Worm (Caenorhabditis elegans) whole organism, L3 larva: ENCODE measurements around the gene nhr-56.

ENCODE experiments used
- R02D3.7 ChIP-seq: fragments of 150-350 bp; optimal IDR thresholded peaks from 2 replicates; lab custom pipeline; 2014; ENCODE audit warnings: missing biosample characterization, missing genetic modification characterization
- ZK546.5 ChIP-seq: sonication (generic microtip); optimal IDR thresholded peaks from 2 replicates; lab custom pipeline; 2017; ENCODE audit warnings: missing biosample characterization, missing genetic modification characterization
- aly-2 ChIP-seq: fragments of 150-350 bp; optimal IDR thresholded peaks from 2 replicates; lab custom pipeline; 2014; ENCODE audit warnings: missing biosample characterization, missing genetic modification characterization
- ama-1 ChIP-seq: fragments of 150-350 bp; optimal IDR thresholded peaks from 2 replicates; lab custom pipeline; 2018
- ceh-16 ChIP-seq: sonication (generic microtip); optimal IDR thresholded peaks from 2 replicates; lab custom pipeline; 2017; ENCODE audit warnings: missing biosample characterization, missing genetic modification characterization
- ceh-28 ChIP-seq: fragments of 150-350 bp; optimal IDR thresholded peaks from 2 replicates; lab custom pipeline; 2014; ENCODE audit warnings: missing biosample characterization, missing genetic modification reagents, missing genetic modification characterization
- daf-12 ChIP-seq: fragments of 150-350 bp; optimal IDR thresholded peaks from 2 replicates; lab custom pipeline; 2014; ENCODE audit warnings: missing biosample characterization, missing genetic modification reagents, missing genetic modification characterization
- egl-5 ChIP-seq: fragments of 150-350 bp; optimal IDR thresholded peaks from 2 replicates; lab custom pipeline; 2017; ENCODE audit warnings: missing biosample characterization, missing genetic modification reagents, missing genetic modification characterization, inconsistent platforms
- elt-1 ChIP-seq: fragments of 150-350 bp; optimal IDR thresholded peaks from 2 replicates; lab custom pipeline; 2014; ENCODE audit warnings: missing biosample characterization, missing genetic modification characterization
- elt-2 ChIP-seq: sonication (generic microtip); optimal IDR thresholded peaks from 2 replicates; lab custom pipeline; 2016; ENCODE audit warnings: missing genetic modification reagents, mild to moderate bottlenecking, missing genetic modification characterization, missing compliant biosample characterization
- elt-3 ChIP-seq, 3 experiments: fragments of 150-350 bp in 1 of 3; sonication (generic microtip) in 2 of 3; optimal IDR thresholded peaks; 2 replicates in 2 of 3; 4 replicates in 1 of 3; lab custom pipeline; 2014 to 2017; ENCODE audit warnings: missing biosample characterization in 3 of 3, missing genetic modification characterization in 3 of 3
- fkh-10 ChIP-seq: sonication (generic microtip); optimal IDR thresholded peaks from 2 replicates; lab custom pipeline; 2017; ENCODE audit warnings: missing biosample characterization, missing genetic modification reagents, missing genetic modification characterization
- fkh-2 ChIP-seq: fragments of 150-350 bp; optimal IDR thresholded peaks from 2 replicates; lab custom pipeline; 2014; ENCODE audit warnings: missing biosample characterization, missing genetic modification reagents, missing genetic modification characterization
- fos-1 ChIP-seq: fragments of 150-350 bp; optimal IDR thresholded peaks from 2 replicates; lab custom pipeline; 2014; ENCODE audit warnings: missing biosample characterization, missing genetic modification characterization
- hmg-11 ChIP-seq: sonication (generic microtip); optimal IDR thresholded peaks from 2 replicates; lab custom pipeline; 2016; ENCODE audit warnings: missing genetic modification characterization, missing compliant biosample characterization
- jun-1 ChIP-seq: fragments of 150-350 bp; optimal IDR thresholded peaks from 2 replicates; lab custom pipeline; 2014; ENCODE audit warnings: missing biosample characterization, missing genetic modification reagents, missing genetic modification characterization
- lin-15B ChIP-seq: fragments of 150-350 bp; optimal IDR thresholded peaks from 2 replicates; lab custom pipeline; 2014; ENCODE audit warnings: missing biosample characterization, missing genetic modification characterization
- lin-39 ChIP-seq: fragments of 150-350 bp; optimal IDR thresholded peaks from 2 replicates; lab custom pipeline; 2018; ENCODE audit warnings: missing biosample characterization, missing genetic modification reagents, missing genetic modification characterization
- lsy-12 ChIP-seq: sonication (generic microtip); optimal IDR thresholded peaks from 2 replicates; lab custom pipeline; 2016; ENCODE audit warnings: mild to moderate bottlenecking, missing genetic modification characterization, missing compliant biosample characterization
- nfya-1 ChIP-seq: sonication (generic microtip); optimal IDR thresholded peaks from 2 replicates; lab custom pipeline; 2017; ENCODE audit warnings: missing genetic modification characterization, mild to moderate bottlenecking, missing compliant biosample characterization, antibody characterized with exemption, moderate library complexity; ENCODE audit not compliant: insufficient read depth
- nhr-11 ChIP-seq: fragments of 150-350 bp; optimal IDR thresholded peaks from 2 replicates; lab custom pipeline; 2014; ENCODE audit warnings: missing biosample characterization, missing genetic modification characterization
- nhr-12 ChIP-seq: fragments of 150-350 bp; optimal IDR thresholded peaks from 2 replicates; lab custom pipeline; 2014; ENCODE audit warnings: missing biosample characterization, missing genetic modification characterization
- nhr-23 ChIP-seq: fragments of 150-350 bp; optimal IDR thresholded peaks from 2 replicates; lab custom pipeline; 2014; ENCODE audit warnings: missing biosample characterization, missing genetic modification reagents, missing genetic modification characterization
- nhr-25 ChIP-seq: sonication (generic microtip); optimal IDR thresholded peaks from 2 replicates; lab custom pipeline; 2017; ENCODE audit warnings: missing biosample characterization, missing genetic modification characterization
- nhr-28 ChIP-seq: fragments of 150-350 bp; optimal IDR thresholded peaks from 2 replicates; lab custom pipeline; 2014; ENCODE audit warnings: missing biosample characterization, missing genetic modification characterization
- nhr-43 ChIP-seq: sonication (generic microtip); optimal IDR thresholded peaks from 2 replicates; lab custom pipeline; 2016; ENCODE audit warnings: mild to moderate bottlenecking, missing genetic modification characterization, missing compliant biosample characterization; ENCODE audit not compliant: poor library complexity, severe bottlenecking
- nhr-67 ChIP-seq: fragments of 150-350 bp; optimal IDR thresholded peaks from 2 replicates; lab custom pipeline; 2014; ENCODE audit warnings: missing biosample characterization, missing genetic modification characterization
- pha-4 ChIP-seq: fragments of 150-350 bp; optimal IDR thresholded peaks from 2 replicates; lab custom pipeline; 2014; ENCODE audit warnings: missing biosample characterization, missing genetic modification reagents, missing genetic modification characterization
- pqm-1 ChIP-seq: fragments of 150-350 bp; optimal IDR thresholded peaks from 2 replicates; lab custom pipeline; 2017; ENCODE audit warnings: missing biosample characterization, missing genetic modification characterization, inconsistent platforms
- skn-1 ChIP-seq: fragments of 150-350 bp; optimal IDR thresholded peaks from 2 replicates; lab custom pipeline; 2014; ENCODE audit warnings: missing biosample characterization, missing genetic modification characterization
- snpc-4 ChIP-seq: fragments of 150-350 bp; optimal IDR thresholded peaks from 2 replicates; lab custom pipeline; 2014; ENCODE audit warnings: missing biosample characterization, missing genetic modification characterization
- tbx-2 ChIP-seq: sonication (generic microtip); optimal IDR thresholded peaks from 2 replicates; lab custom pipeline; 2016; ENCODE audit warnings: mild to moderate bottlenecking, missing genetic modification characterization, missing compliant biosample characterization
- unc-62 ChIP-seq: fragments of 150-350 bp; sonication (generic microtip); optimal IDR thresholded peaks from 4 replicates; lab custom pipeline; 2014; ENCODE audit warnings: missing biosample characterization, missing genetic modification reagents, missing genetic modification characterization
- zag-1 ChIP-seq: fragments of 150-350 bp; optimal IDR thresholded peaks from 2 replicates; lab custom pipeline; 2014; ENCODE audit warnings: missing biosample characterization, missing genetic modification characterization
- ztf-11 ChIP-seq: fragments of 150-350 bp; optimal IDR thresholded peaks from 2 replicates; lab custom pipeline; 2014; ENCODE audit warnings: missing biosample characterization, missing genetic modification characterization

Gene nhr-56

DNA sequence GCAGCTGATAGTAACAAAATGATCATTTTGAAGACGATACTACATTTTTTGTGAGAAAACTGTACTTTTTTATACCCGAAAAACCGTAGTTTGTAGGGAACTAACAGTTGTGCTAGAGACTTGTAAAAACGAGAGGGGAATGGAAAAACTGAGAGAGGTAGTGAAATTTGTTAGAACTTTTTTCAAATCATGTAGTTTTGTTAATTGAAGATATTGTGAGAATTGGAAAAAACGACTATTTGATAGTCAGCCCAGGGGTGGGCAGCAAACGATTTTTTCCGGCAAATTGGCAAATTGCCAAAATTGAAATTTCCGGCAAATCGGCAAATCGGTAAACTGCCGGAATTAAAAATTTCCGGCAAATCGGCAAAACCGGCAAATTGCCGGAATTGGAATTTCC is 30.5 kb downstream of the nhr-56 start, which contains the start of gene cyp-33C6:
Gene cyp-33C6, minus strand, starts transcription at position 101 of the 400 bp plus-strand sequence.
- no peak for TF ChIP-seq nhr-23 (tag; lab: Kevin White, UChicago)
- TF ChIP-seq elt-1 (tag; lab: Kevin White, UChicago): no peak
- TF ChIP-seq elt-3 (tag; optimal IDR thresholded peaks at IDR 0.05; lab: Kevin White, UChicago): no peak
- no peak for TF ChIP-seq tbx-2 (tag; lab: Kevin White, UChicago)
- TF ChIP-seq ama-1 (lab: Kevin White, UChicago): no peak
- TF ChIP-seq nfya-1 (tag; lab: Kevin White, UChicago): no peak
- no peak for TF ChIP-seq nhr-11 (tag; lab: Kevin White, UChicago)
- no peak for TF ChIP-seq lin-39 (tag; lab: Kevin White, UChicago)
- TF ChIP-seq daf-12 (tag; lab: Kevin White, UChicago): no peak
- no peak for TF ChIP-seq fos-1
- TF ChIP-seq elt-2 (tag; lab: Kevin White, UChicago): no peak
- no peak for TF ChIP-seq fkh-10
- TF ChIP-seq, all 47 proteins: peak for 0

DNA sequence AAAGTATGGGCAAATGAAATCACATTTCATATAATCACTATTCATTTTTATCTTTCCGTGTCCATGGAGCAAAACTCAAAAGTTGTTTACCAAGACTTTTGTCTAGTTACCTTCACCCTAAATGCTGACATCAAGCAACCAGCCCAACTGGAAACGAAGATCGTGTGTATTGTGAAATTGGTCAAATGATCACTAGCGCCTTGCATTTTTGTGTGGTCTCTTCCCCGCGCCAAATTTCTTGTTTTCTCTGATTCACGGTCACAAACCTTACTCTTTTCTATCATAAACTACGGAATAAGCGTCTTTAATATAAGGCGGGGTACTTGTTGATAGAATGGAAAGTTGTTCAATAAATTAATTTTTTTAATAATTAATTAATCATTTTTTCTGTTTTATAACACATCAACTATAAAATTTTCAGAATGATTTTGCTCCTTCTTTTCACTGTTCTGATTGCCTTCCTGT is 31.4 kb downstream of the nhr-56 start, which contains the start of gene cyp-33C7:
Gene cyp-33C7, plus strand, starts transcription at position 415 of the 465 bp plus-strand sequence.
- TF ChIP-seq nhr-23 (tag; lab: Kevin White, UChicago): peak; percentile 19
- TF ChIP-seq jun-1 (tag; lab: Kevin White, UChicago): peak; percentile 71
- peak; percentile 20 for TF ChIP-seq nfya-1 (tag; lab: Kevin White, UChicago)
- peak; percentile 72 for TF ChIP-seq pha-4 (tag; lab: Kevin White, UChicago)
- TF ChIP-seq pqm-1 (tag; lab: Kevin White, UChicago): peak; percentile 68
- TF ChIP-seq elt-1 (tag; lab: Kevin White, UChicago): no peak
- no peak for TF ChIP-seq ZK546.5 (tag; lab: Kevin White, UChicago)
- TF ChIP-seq elt-2 (tag; lab: Kevin White, UChicago): peak; percentile 78
- TF ChIP-seq ceh-28 (tag; lab: Kevin White, UChicago): peak; percentile 15
- no peak for TF ChIP-seq nhr-67 (tag; lab: Kevin White, UChicago)

DNA sequence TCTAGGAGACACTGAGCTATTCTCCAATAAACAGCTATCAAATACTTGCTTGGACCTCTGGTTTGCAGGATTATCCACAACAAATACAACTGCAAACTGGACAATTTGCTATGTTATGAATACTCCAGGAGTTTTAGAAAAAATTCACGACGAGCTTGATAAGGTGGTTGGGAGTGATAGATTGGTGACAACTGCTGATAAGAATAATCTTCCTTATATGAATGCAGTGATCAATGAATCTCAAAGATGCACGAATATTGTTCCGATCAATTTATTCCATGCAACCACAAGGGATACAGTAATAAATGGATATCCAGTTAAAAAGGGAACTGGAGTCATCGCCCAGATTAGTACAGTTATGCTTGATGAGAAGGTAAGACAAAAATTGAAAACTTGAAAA is 33.0 kb downstream of the nhr-56 start:
- peak; percentile 55 for TF ChIP-seq elt-2 (tag; lab: Kevin White, UChicago)
- no peak for TF ChIP-seq hmg-11 (tag; lab: Kevin White, UChicago)
- peak; percentile 13 for TF ChIP-seq pqm-1 (tag; lab: Kevin White, UChicago)
- no peak for TF ChIP-seq nhr-11 (tag; lab: Kevin White, UChicago)
- TF ChIP-seq fkh-10: no peak

DNA sequence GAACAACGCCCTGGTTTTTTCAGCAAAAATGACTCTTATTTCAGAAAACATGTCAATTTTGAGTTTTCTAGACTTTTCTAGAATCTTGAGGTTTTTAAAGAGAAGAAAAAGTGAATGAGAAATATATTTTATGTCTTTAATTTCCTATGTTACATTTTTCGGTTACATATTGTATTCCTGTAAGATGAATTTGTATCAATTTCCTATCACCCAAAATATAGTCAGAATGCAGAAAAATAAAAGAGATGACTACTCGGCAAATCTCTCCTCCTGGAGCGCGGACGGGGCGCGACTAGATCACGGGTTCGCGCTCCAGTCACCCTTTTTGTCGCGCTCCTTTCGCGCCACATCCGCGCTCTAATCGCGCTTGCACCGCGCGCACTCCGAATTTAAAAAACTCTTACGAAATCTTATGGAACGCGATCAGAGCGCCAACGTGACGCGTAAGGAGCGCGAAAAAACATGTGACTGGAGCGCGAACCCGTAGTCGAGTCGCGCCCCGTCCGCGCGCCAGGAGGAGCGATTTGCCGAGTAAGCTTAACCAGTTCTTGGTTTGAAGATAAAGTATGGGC is 35.8 kb downstream of the nhr-56 start, which contains the start of gene str-253:
Gene str-253, minus strand, starts transcription at position 51 of the 572 bp plus-strand sequence.
- no peak for TF ChIP-seq lin-15B (tag; lab: Kevin White, UChicago)
- no peak for TF ChIP-seq lsy-12 (tag; lab: Kevin White, UChicago)
- no peak for TF ChIP-seq ztf-11 (tag; lab: Kevin White, UChicago)
- no peak for TF ChIP-seq elt-3 (tag; optimal IDR thresholded peaks at IDR 0.05; lab: Kevin White, UChicago)
- no peak for TF ChIP-seq ceh-28 (tag; lab: Kevin White, UChicago)
- no peak for TF ChIP-seq unc-62 (GFP tag; lab: Kevin White, UChicago)
- no peak for TF ChIP-seq tbx-2 (tag; lab: Kevin White, UChicago)
- TF ChIP-seq lin-39 (tag; lab: Kevin White, UChicago): no peak
- TF ChIP-seq ceh-16 (tag; lab: Kevin White, UChicago): no peak
- no peak for TF ChIP-seq nhr-67 (tag; lab: Kevin White, UChicago)
- no peak for TF ChIP-seq zag-1 (tag; lab: Kevin White, UChicago)
- TF ChIP-seq jun-1 (tag; lab: Kevin White, UChicago): no peak

DNA sequence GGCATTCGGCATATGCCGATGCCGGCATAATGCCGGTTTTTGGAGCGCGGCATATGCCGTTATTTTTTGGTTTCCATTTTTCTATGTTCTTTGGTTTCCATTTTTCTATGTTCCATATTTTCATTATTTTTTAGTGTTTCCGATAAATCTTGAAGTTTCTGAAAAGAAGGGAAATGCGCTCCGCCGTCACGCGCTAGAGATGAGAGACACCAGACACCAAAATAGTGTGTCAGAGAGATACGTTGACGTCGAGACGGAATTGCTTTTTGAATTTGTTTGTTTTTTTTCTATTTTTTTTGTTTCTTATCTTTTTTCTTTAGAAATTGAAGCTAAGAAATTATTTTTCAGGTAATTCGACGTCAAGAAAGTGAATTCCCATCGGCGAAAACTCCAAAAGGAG is 36.4 kb downstream of the nhr-56 start, which contains the start of gene F41B5.1:
Gene F41B5.1, plus strand, starts transcription at position 343 of the 400 bp plus-strand sequence.
- TF ChIP-seq hmg-11 (tag; lab: Kevin White, UChicago): peak; percentile 15

DNA sequence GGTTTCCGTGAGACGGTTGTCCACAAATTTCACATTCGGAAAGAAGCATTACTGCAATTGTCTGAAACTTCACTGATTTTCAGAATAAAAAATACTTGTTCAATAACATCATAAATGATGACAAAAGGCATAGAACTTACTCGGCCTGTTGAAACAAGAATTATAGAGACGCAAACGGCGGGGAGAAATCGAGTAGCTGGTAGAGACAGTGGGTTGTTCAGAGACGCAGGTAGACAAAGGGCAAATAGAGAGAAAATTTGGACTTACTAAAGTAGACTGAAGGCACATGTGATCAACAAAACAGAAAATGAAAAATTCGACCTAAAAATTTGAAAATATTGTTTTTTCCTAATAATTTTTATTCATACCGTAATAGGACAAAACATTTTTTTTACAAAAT is 40.9 kb downstream of the nhr-56 start, which contains the start of gene nhr-182:
Gene nhr-182, minus strand, starts transcription at position 178 of the 400 bp plus-strand sequence.
- no peak for TF ChIP-seq elt-1 (tag; lab: Kevin White, UChicago)
- no peak for TF ChIP-seq jun-1 (tag; lab: Kevin White, UChicago)
- TF ChIP-seq fos-1: no peak
- TF ChIP-seq ama-1 (lab: Kevin White, UChicago): no peak
- TF ChIP-seq ceh-28 (tag; lab: Kevin White, UChicago): no peak
- no peak for TF ChIP-seq egl-5 (tag; lab: Kevin White, UChicago)
- TF ChIP-seq nhr-43 (tag; lab: Kevin White, UChicago): no peak
- TF ChIP-seq nhr-23 (tag; lab: Kevin White, UChicago): peak; percentile 3
- TF ChIP-seq nfya-1 (tag; lab: Kevin White, UChicago): peak; percentile 16
- TF ChIP-seq ztf-11 (tag; lab: Kevin White, UChicago): no peak
- no peak for TF ChIP-seq lin-39 (tag; lab: Kevin White, UChicago)
- no peak for TF ChIP-seq nhr-25 (tag; lab: Kevin White, UChicago)
- TF ChIP-seq nhr-67 (tag; lab: Kevin White, UChicago): no peak
- no peak for TF ChIP-seq lin-15B (tag; lab: Kevin White, UChicago)
- TF ChIP-seq nhr-12: no peak
- peak; percentile 83 for TF ChIP-seq pha-4 (tag; lab: Kevin White, UChicago)
- no peak for TF ChIP-seq fkh-2
- TF ChIP-seq daf-12 (tag; lab: Kevin White, UChicago): no peak
- no peak for TF ChIP-seq R02D3.7 (tag; lab: Kevin White, UChicago)
- TF ChIP-seq nhr-11 (tag; lab: Kevin White, UChicago): no peak
- peak; percentile 89 for TF ChIP-seq skn-1 (tag; lab: Kevin White, UChicago)
- no peak for TF ChIP-seq elt-3 (tag; optimal IDR thresholded peaks at IDR 0.05; lab: Kevin White, UChicago)
- TF ChIP-seq snpc-4: no peak
- TF ChIP-seq ceh-16 (tag; lab: Kevin White, UChicago): no peak
- no peak for TF ChIP-seq nhr-28 (tag; lab: Kevin White, UChicago)
- no peak for TF ChIP-seq unc-62 (GFP tag; lab: Kevin White, UChicago)
- TF ChIP-seq zag-1 (tag; lab: Kevin White, UChicago): no peak
- TF ChIP-seq aly-2 (tag; lab: Kevin White, UChicago): no peak
